Fruit fly (Drosophila melanogaster) whole organism: ENCODE results near the gene pns.

ENCODE experiments used
- CG8478 ChIP-seq: fragments of >200 bp; optimal IDR thresholded peaks from 2 replicates; lab custom pipeline; 2018; ENCODE audit warnings: inconsistent platforms
- Dll ChIP-seq: fragments of >200 bp; optimal IDR thresholded peaks from 2 replicates; lab custom pipeline; 2017
- pan ChIP-seq: fragments of >200 bp; optimal IDR thresholded peaks from 2 replicates; lab custom pipeline; 2017
- psq ChIP-seq: fragments of >200 bp; optimal IDR thresholded peaks from 2 replicates; lab custom pipeline; 2017
- usp ChIP-seq: fragments of >200 bp; optimal IDR thresholded peaks from 2 replicates; lab custom pipeline; 2017; ENCODE audit warnings: missing biosample characterization, missing genetic modification characterization, mixed read lengths

dm6 chr3L:1586266-1587054 lies 49.5 kb downstream of the pns start:
- TF ChIP-seq CG8478 (lab: Kevin White, UChicago) (no peak), usp (GFP tag; lab: Kevin White, UChicago) (no peak), pan (lab: Kevin White, UChicago) (no peak), psq (lab: Kevin White, UChicago) (no peak), Dll (peak; percentile 99)
